Worm (Caenorhabditis elegans): ENCODE data around the gene C30B5.6.
A peak's percentile ranks its signal among the peaks of the same experiment; 100 is the strongest.

The C30B5.6 gene

DNA sequence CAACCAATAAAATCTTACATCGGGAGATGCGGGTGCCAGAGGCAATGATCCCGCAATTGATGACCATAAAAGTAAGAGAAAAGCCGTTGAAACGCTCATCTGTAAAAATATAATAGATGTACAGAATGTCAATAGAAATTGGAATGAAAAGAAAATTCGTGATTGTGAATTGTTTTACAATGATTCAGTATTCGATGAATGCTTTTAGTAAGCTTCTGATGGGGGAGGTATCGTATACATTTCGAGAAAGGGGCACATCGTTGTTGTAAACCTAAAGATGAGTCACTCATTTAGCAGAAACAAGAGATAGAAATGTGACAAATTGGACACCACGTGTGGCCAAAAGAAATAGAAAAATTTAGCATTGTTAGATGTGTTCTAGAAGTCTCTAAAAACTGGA, at the start of gene C30B5.6:
Gene C30B5.6 (minus strand): TSS at position 101 of the 400 bp plus-strand sequence.
- TF ChIP-seq F13C5.2 (tag; optimal IDR thresholded peaks at IDR 0.05) (no peak), ets-7 (tag; optimal IDR thresholded peaks at IDR 0.05) (no peak), hnd-1 (tag; optimal IDR thresholded peaks at IDR 0.05) (no peak), tra-4 (tag; optimal IDR thresholded peaks at IDR 0.05) (no peak), pes-1 (GFP tag; IDR thresholded peaks at IDR 0.05) (no peak), scrt-1 (GFP tag; IDR thresholded peaks at IDR 0.05) (no peak), aly-1 (tag; optimal IDR thresholded peaks at IDR 0.05) (no peak), hmg-4 (GFP tag; optimal IDR thresholded peaks at IDR 0.05) (no peak), tbx-11 (GFP tag; IDR thresholded peaks at IDR 0.05) (no peak), tbx-37 (GFP tag; conservative IDR thresholded peaks at IDR 0.05) (no peak), sea-1 (GFP tag; conservative IDR thresholded peaks at IDR 0.05) (no peak), ceh-13 (GFP tag; optimal IDR thresholded peaks at IDR 0.05) (no peak), hmbx-1 (tag; optimal IDR thresholded peaks at IDR 0.05) (no peak), ceh-36 (tag; optimal IDR thresholded peaks at IDR 0.05) (no peak), B0310.2 (tag; optimal IDR thresholded peaks at IDR 0.05) (no peak), flt-1 (GFP tag; IDR thresholded peaks at IDR 0.05) (no peak), ama-1 (optimal IDR thresholded peaks at IDR 0.05) (no peak)

DNA sequence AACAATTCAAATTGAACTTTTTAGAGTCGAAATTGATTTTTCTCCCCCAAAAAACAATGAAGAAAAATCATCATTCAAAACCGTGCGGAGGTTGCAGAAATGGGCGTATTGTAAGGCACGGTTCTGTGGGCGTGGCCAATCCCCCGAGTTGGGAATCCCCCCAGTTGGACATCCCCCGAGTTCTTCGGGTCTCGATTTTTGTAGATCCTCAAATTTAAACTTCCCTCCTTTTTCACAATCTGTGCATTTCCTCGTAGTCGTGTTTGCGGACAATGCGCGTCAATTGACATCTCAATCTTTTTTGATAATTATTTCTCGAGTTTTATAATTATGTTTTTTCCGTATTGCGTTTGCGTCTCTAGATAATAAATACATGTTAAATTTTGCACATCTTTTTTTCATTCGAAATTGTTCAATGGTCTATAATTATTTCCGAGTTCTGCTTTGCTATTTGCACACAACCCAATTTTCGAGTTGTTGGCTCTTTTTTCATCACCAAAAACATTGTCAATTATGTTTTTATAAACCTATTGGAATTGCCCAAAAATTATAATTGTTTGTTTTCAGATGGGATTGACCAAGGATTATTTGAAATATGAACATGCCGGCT, 47.5 kb upstream of the C30B5.6 start, which contains the start of gene F13H8.2:
Gene F13H8.2 (plus strand): TSS at position 560 of the 610 bp plus-strand sequence.
- no peak for TF ChIP-seq B0310.2 (tag; optimal IDR thresholded peaks at IDR 0.05)
- no peak for TF ChIP-seq sea-1 (GFP tag; conservative IDR thresholded peaks at IDR 0.05)
- peak; percentile 51; the same call in 1 of the 2 replicates for TF ChIP-seq tbx-37 (GFP tag; conservative IDR thresholded peaks at IDR 0.05)
- TF ChIP-seq scrt-1 (GFP tag; IDR thresholded peaks at IDR 0.05) = peak; percentile 73; the same call in 1 of the 2 replicates
- TF ChIP-seq flt-1 (GFP tag; IDR thresholded peaks at IDR 0.05) = peak; percentile 23; the same call in 1 of the 2 replicates
- TF ChIP-seq ceh-36 (tag; optimal IDR thresholded peaks at IDR 0.05) = peak; percentile 47
- no peak for TF ChIP-seq hmg-4 (GFP tag; optimal IDR thresholded peaks at IDR 0.05)
- peak; percentile 28 for TF ChIP-seq F13C5.2 (tag; optimal IDR thresholded peaks at IDR 0.05)
- TF ChIP-seq tbx-11 (GFP tag; IDR thresholded peaks at IDR 0.05) = 0 out of 2 replicates have a peak, but pooled peaks have one; percentile 23

DNA sequence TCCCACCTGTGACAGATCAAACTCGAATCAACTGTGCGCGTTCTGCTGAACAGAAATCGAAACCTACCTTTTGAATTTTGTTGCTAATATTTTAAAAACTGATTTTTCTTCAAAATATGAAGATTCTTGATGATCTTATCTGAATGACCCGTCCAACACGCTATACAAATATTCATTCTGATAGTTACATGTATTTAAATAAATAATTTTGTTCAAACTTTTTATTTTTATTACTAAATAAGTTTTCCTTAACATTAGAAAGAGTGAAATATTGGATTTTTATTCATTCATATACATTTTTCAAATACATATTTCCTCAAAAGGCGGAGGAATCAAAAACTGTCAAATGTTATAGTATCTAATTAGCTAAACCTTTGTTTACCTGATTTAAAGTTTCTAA, 45.5 kb upstream of the C30B5.6 start, which contains the start of gene F13H8.8:
Gene F13H8.8 (minus strand): TSS at position 101 of the 400 bp plus-strand sequence.
- TF ChIP-seq aly-1 (tag; optimal IDR thresholded peaks at IDR 0.05) = no peak
- no peak for TF ChIP-seq F13C5.2 (tag; optimal IDR thresholded peaks at IDR 0.05)
- TF ChIP-seq tra-4 (tag; optimal IDR thresholded peaks at IDR 0.05) = no peak
- TF ChIP-seq flt-1 (GFP tag; IDR thresholded peaks at IDR 0.05) = no peak
- no peak for TF ChIP-seq tbx-37 (GFP tag; conservative IDR thresholded peaks at IDR 0.05)
- TF ChIP-seq hnd-1 (tag; optimal IDR thresholded peaks at IDR 0.05) = no peak
- no peak for TF ChIP-seq pes-1 (GFP tag; IDR thresholded peaks at IDR 0.05)
- no peak for TF ChIP-seq hmg-4 (GFP tag; optimal IDR thresholded peaks at IDR 0.05)
- TF ChIP-seq tbx-11 (GFP tag; IDR thresholded peaks at IDR 0.05) = no peak

DNA sequence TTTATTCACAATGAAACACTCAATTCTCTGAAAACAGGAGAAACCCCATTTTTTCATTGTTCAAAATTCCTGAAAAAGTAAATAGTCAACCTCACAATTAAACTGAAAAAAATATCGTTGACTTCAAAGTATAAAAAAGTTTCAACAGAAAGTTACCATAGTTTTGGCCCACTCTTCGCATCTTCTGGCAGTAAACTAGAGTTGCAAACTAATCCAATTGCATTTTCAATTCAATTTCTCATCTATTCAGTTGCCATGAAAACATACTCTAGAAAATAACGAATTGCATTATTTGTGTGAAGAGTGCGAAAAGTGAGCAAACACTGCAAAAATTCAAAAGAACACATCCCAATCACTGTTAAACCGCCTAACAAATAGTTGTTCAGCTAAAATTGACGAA, 41.2 kb upstream of the C30B5.6 start, which contains the start of gene F13H8.3:
Gene F13H8.3 (plus strand): TSS at position 301 of the 400 bp plus-strand sequence.
- TF ChIP-seq B0310.2 (tag; optimal IDR thresholded peaks at IDR 0.05) = no peak
- TF ChIP-seq flt-1 (GFP tag; IDR thresholded peaks at IDR 0.05) = no peak
- no peak for TF ChIP-seq ama-1 (optimal IDR thresholded peaks at IDR 0.05)
- no peak for TF ChIP-seq sea-1 (GFP tag; conservative IDR thresholded peaks at IDR 0.05)
- TF ChIP-seq ets-7 (tag; optimal IDR thresholded peaks at IDR 0.05) = no peak

DNA sequence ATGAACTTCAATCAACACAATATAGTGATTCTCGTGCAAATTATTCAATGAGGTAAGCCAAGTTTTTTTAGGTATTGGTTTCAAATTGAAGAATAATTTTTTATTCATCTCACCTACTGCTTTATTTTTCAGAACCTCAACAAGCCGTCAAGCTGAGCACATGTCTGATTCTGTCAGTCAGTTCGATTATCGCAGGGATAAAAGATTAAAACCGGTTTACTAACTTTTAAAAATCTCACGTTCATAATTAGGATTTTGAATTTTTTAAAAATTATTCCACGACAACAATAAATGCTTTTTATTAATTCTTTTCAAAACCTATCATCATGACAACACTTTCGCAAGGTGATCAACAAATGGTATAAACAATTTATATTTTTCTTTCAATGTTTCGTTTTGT, 39.8 kb upstream of the C30B5.6 start, which contains the start of gene F13H8.12:
Gene F13H8.12 (plus strand): TSS at position 301 of the 400 bp plus-strand sequence.
- TF ChIP-seq sea-1 (GFP tag; conservative IDR thresholded peaks at IDR 0.05) = no peak
- no peak for TF ChIP-seq aly-1 (tag; optimal IDR thresholded peaks at IDR 0.05)
- no peak for TF ChIP-seq ceh-36 (tag; optimal IDR thresholded peaks at IDR 0.05)
- no peak for TF ChIP-seq scrt-1 (GFP tag; IDR thresholded peaks at IDR 0.05)
- TF ChIP-seq hmg-4 (GFP tag; optimal IDR thresholded peaks at IDR 0.05) = no peak
- TF ChIP-seq flt-1 (GFP tag; IDR thresholded peaks at IDR 0.05) = no peak
- TF ChIP-seq ets-7 (tag; optimal IDR thresholded peaks at IDR 0.05) = no peak
- TF ChIP-seq tra-4 (tag; optimal IDR thresholded peaks at IDR 0.05) = no peak
- TF ChIP-seq ceh-13 (GFP tag; optimal IDR thresholded peaks at IDR 0.05) = no peak
- TF ChIP-seq F13C5.2 (tag; optimal IDR thresholded peaks at IDR 0.05) = no peak
- TF ChIP-seq hmbx-1 (tag; optimal IDR thresholded peaks at IDR 0.05) = no peak
- TF ChIP-seq hnd-1 (tag; optimal IDR thresholded peaks at IDR 0.05) = no peak

DNA sequence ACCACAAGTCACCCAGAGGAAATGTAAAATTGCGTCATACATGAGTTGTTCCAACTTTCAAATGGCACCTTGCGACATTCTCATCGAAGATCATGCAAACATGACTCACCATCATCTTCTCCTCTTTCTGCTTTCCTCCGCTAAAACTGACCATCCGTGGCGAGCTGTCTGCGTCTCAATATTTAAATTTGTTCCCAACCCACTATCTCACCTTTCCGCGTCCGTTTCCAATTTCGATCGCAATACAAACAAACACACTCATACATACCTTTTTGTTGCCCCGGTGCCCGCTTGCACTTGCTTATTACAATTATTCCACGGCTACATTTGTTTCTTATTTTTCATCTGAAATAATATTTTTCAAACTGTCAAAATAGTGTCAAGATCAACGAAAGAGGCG, 38.2 kb upstream of the C30B5.6 start, which contains the start of gene nmgp-1:
Gene nmgp-1 (plus strand): TSS at position 174 of the 400 bp plus-strand sequence.
- TF ChIP-seq B0310.2 (tag; optimal IDR thresholded peaks at IDR 0.05) (no peak), hmbx-1 (tag; optimal IDR thresholded peaks at IDR 0.05) (no peak), scrt-1 (GFP tag; IDR thresholded peaks at IDR 0.05) (no peak), ceh-13 (GFP tag; optimal IDR thresholded peaks at IDR 0.05) (no peak), flt-1 (GFP tag; IDR thresholded peaks at IDR 0.05) (no peak), sea-1 (GFP tag; conservative IDR thresholded peaks at IDR 0.05) (no peak), pes-1 (GFP tag; IDR thresholded peaks at IDR 0.05) (no peak), aly-1 (tag; optimal IDR thresholded peaks at IDR 0.05) (no peak), ets-7 (tag; optimal IDR thresholded peaks at IDR 0.05) (no peak), tra-4 (tag; optimal IDR thresholded peaks at IDR 0.05) (no peak), ama-1 (optimal IDR thresholded peaks at IDR 0.05) (no peak), tbx-37 (GFP tag; conservative IDR thresholded peaks at IDR 0.05) (no peak)

DNA sequence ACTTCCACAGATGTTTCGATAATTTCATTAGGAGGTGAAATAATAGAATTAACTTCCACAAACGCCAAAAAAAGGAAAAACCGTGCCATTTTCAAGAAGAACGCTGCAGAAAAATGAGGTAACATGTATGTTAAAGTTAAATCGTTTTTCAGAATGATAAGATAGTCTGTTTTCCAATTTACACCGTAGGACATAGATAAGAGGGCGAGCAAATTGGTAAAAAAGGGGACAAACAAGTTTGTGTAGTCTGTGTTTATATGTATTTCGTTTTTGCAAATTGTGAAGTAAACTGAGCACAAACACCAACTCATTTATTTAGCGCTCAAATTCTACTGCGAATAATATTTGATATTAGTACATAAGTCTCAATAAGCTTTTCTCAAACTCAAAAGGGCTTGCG, 37.4 kb upstream of the C30B5.6 start, which contains the start of gene F13H8.11:
Gene F13H8.11 (minus strand): TSS at position 155 of the 400 bp plus-strand sequence.
- no peak for TF ChIP-seq scrt-1 (GFP tag; IDR thresholded peaks at IDR 0.05)
- no peak for TF ChIP-seq ets-7 (tag; optimal IDR thresholded peaks at IDR 0.05)
- no peak for TF ChIP-seq tbx-37 (GFP tag; conservative IDR thresholded peaks at IDR 0.05)
- TF ChIP-seq hmbx-1 (tag; optimal IDR thresholded peaks at IDR 0.05) = no peak
- no peak for TF ChIP-seq ceh-36 (tag; optimal IDR thresholded peaks at IDR 0.05)
- no peak for TF ChIP-seq pes-1 (GFP tag; IDR thresholded peaks at IDR 0.05)
- TF ChIP-seq flt-1 (GFP tag; IDR thresholded peaks at IDR 0.05) = no peak
- no peak for TF ChIP-seq ceh-13 (GFP tag; optimal IDR thresholded peaks at IDR 0.05)
- no peak for TF ChIP-seq tbx-11 (GFP tag; IDR thresholded peaks at IDR 0.05)
- no peak for TF ChIP-seq sea-1 (GFP tag; conservative IDR thresholded peaks at IDR 0.05)
- TF ChIP-seq F13C5.2 (tag; optimal IDR thresholded peaks at IDR 0.05) = no peak
